Fruit fly (Drosophila melanogaster) whole organism, embryonic: ENCODE data around the gene Spn38F.

ENCODE experiments used
- Aef1 ChIP-seq: fragments of 200-800 bp; sonication (Bioruptor generic); IDR thresholded peaks from 3 replicates; pipeline ENCODE4 v1.3.6; 2022; ENCODE audit warnings: missing biosample characterization, missing genetic modification characterization
- B-H1 ChIP-seq: fragments of 200-800 bp; sonication (Bioruptor generic); IDR thresholded peaks from 3 replicates; pipeline ENCODE4 v1.3.6; 2022; ENCODE audit warnings: missing biosample characterization, missing genetic modification characterization
- Bdp1 ChIP-seq: fragments of 200-800 bp; sonication (Bioruptor generic); optimal IDR thresholded peaks from 3 replicates; lab custom pipeline; 2016; ENCODE audit warnings: missing biosample characterization, missing genetic modification characterization
- CG10979 ChIP-seq: fragments of 200-800 bp; sonication (Bioruptor generic); optimal IDR thresholded peaks from 2 replicates; lab custom pipeline; 2018; ENCODE audit warnings: missing biosample characterization, mild to moderate bottlenecking, missing genetic modification characterization, moderate library complexity
- CG11093 ChIP-seq: fragments of 200-800 bp; sonication (Bioruptor generic); IDR thresholded peaks from 3 replicates; pipeline ENCODE4 v1.3.6; 2022; ENCODE audit warnings: missing biosample characterization, missing genetic modification characterization
- CG12104 ChIP-seq: fragments of 200-800 bp; sonication (Bioruptor generic); optimal IDR thresholded peaks from 3 replicates; lab custom pipeline; 2016; ENCODE audit warnings: missing biosample characterization, missing genetic modification characterization
- CG1603 ChIP-seq: fragments of 200-800 bp; sonication (Bioruptor generic); optimal IDR thresholded peaks from 2 replicates; lab custom pipeline; 2019; ENCODE audit warnings: missing biosample characterization, mild to moderate bottlenecking, missing genetic modification characterization, moderate library complexity
- CG16813 ChIP-seq: fragments of 200-800 bp; sonication (Bioruptor generic); IDR thresholded peaks from 3 replicates; pipeline ENCODE4 v1.3.6; 2022; ENCODE audit warnings: missing biosample characterization, missing genetic modification characterization; ENCODE audit not compliant: partially characterized antibody
- CG16815 ChIP-seq: fragments of 200-800 bp; sonication (Bioruptor generic); optimal IDR thresholded peaks from 3 replicates; lab custom pipeline; 2017; ENCODE audit warnings: missing biosample characterization, mild to moderate bottlenecking, missing genetic modification characterization
- CG17361 ChIP-seq: fragments of 200-800 bp; sonication (Bioruptor generic); IDR thresholded peaks from 3 replicates; pipeline ENCODE4 v1.3.6; 2022; ENCODE audit warnings: missing biosample characterization, missing genetic modification characterization
- CG2129 ChIP-seq: fragments of 200-800 bp; sonication (Bioruptor generic); IDR thresholded peaks from 2 replicates; pipeline ENCODE4 v1.3.6; 2022; ENCODE audit warnings: missing biosample characterization, missing genetic modification characterization; ENCODE audit not compliant: partially characterized antibody
- CG2875 ChIP-seq: fragments of 200-800 bp; sonication (Bioruptor generic); optimal IDR thresholded peaks from 2 replicates; lab custom pipeline; 2017; ENCODE audit warnings: missing biosample characterization, mild to moderate bottlenecking, missing genetic modification characterization, missing genetic modification reagents
- CG2889 ChIP-seq: fragments of 200-800 bp; sonication (Bioruptor generic); IDR thresholded peaks from 3 replicates; pipeline ENCODE4 v1.3.6; 2022; ENCODE audit warnings: missing biosample characterization, missing genetic modification characterization
- CG43689 ChIP-seq: fragments of 200-800 bp; sonication (Bioruptor generic); IDR thresholded peaks from 2 replicates; pipeline ENCODE4 v1.3.6; 2022; ENCODE audit warnings: missing biosample characterization, missing genetic modification characterization
- CG6654 ChIP-seq: fragments of 200-800 bp; sonication (Bioruptor generic); optimal IDR thresholded peaks from 2 replicates; lab custom pipeline; 2017; ENCODE audit warnings: missing biosample characterization, mild to moderate bottlenecking, missing genetic modification characterization
- CG9609 ChIP-seq: fragments of 200-800 bp; sonication (Bioruptor generic); optimal IDR thresholded peaks from 3 replicates; lab custom pipeline; 2016; ENCODE audit warnings: missing biosample characterization, missing genetic modification characterization
- CG9932 ChIP-seq: fragments of 200-800 bp; sonication (Bioruptor generic); IDR thresholded peaks from 2 replicates; pipeline ENCODE4 v1.3.6; 2022; ENCODE audit warnings: missing biosample characterization, missing genetic modification characterization
- Dip2 ChIP-seq: fragments of 200-800 bp; sonication (Bioruptor generic); IDR thresholded peaks from 2 replicates; pipeline ENCODE4 v1.3.6; 2022; ENCODE audit warnings: missing biosample characterization, missing genetic modification characterization
- Fer3 ChIP-seq: fragments of 200-800 bp; sonication (Bioruptor generic); optimal IDR thresholded peaks from 2 replicates; lab custom pipeline; 2018; ENCODE audit warnings: missing biosample characterization, mild to moderate bottlenecking, missing genetic modification characterization, moderate library complexity
- GATAe ChIP-seq: fragments of 200-800 bp; sonication (Bioruptor generic); conservative IDR thresholded peaks from 2 replicates; pipeline ENCODE4 v1.3.6; 2022; ENCODE audit warnings: missing biosample characterization, missing genetic modification characterization
- Gsc ChIP-seq: fragments of 200-800 bp; sonication (Bioruptor generic); IDR thresholded peaks from 2 replicates; pipeline ENCODE4 v1.3.6; 2022; ENCODE audit warnings: missing biosample characterization, missing genetic modification characterization
- H2.0 ChIP-seq: fragments of 200-800 bp; sonication (Bioruptor generic); IDR thresholded peaks from 2 replicates; pipeline ENCODE4 v1.3.6; 2022; ENCODE audit warnings: missing biosample characterization, missing genetic modification characterization
- HLH4C ChIP-seq: fragments of 200-800 bp; sonication (Bioruptor generic); IDR thresholded peaks from 3 replicates; pipeline ENCODE4 v1.3.6; 2022; ENCODE audit warnings: missing biosample characterization, missing genetic modification characterization; ENCODE audit not compliant: partially characterized antibody
- Hand ChIP-seq: fragments of 200-800 bp; sonication (Bioruptor generic); optimal IDR thresholded peaks from 2 replicates; lab custom pipeline; 2017; ENCODE audit warnings: mild to moderate bottlenecking, missing biosample characterization, missing genetic modification reagents, missing genetic modification characterization
- Kr ChIP-seq: fragments of 200-800 bp; sonication (Bioruptor generic); optimal IDR thresholded peaks from 2 replicates; lab custom pipeline; 2017; ENCODE audit warnings: missing biosample characterization, mild to moderate bottlenecking, missing genetic modification characterization
- MBD-R2 ChIP-seq: fragments of 200-800 bp; sonication (Bioruptor generic); IDR thresholded peaks from 2 replicates; pipeline ENCODE4 v1.3.6; 2022; ENCODE audit warnings: missing biosample characterization, missing genetic modification characterization
- TFAM ChIP-seq: fragments of 200-800 bp; sonication (Bioruptor generic); optimal IDR thresholded peaks from 2 replicates; lab custom pipeline; 2017; ENCODE audit warnings: missing biosample characterization, missing genetic modification characterization, inconsistent platforms
- ci ChIP-seq: fragments of 200-800 bp; sonication (Bioruptor generic); IDR thresholded peaks from 3 replicates; pipeline ENCODE4 v1.3.6; 2022; ENCODE audit warnings: missing biosample characterization, missing genetic modification characterization
- disco-r ChIP-seq: fragments of 200-800 bp; sonication (Bioruptor generic); optimal IDR thresholded peaks from 2 replicates; lab custom pipeline; 2016; ENCODE audit warnings: missing biosample characterization, missing genetic modification characterization
- dmrt99B ChIP-seq: fragments of 200-800 bp; sonication (Bioruptor generic); optimal IDR thresholded peaks from 2 replicates; lab custom pipeline; 2018; ENCODE audit warnings: missing biosample characterization, mild to moderate bottlenecking, missing genetic modification characterization, moderate library complexity
- exex ChIP-seq: fragments of 200-800 bp; sonication (Bioruptor generic); optimal IDR thresholded peaks from 4 replicates; lab custom pipeline; 2018; ENCODE audit warnings: missing biosample characterization, mild to moderate bottlenecking, missing genetic modification characterization, moderate library complexity
- ftz-f1 ChIP-seq: fragments of 200-800 bp; sonication (Bioruptor generic); optimal IDR thresholded peaks from 2 replicates; lab custom pipeline; 2016; ENCODE audit warnings: missing biosample characterization, missing genetic modification characterization
- fu2 ChIP-seq: fragments of 200-800 bp; sonication (Bioruptor generic); optimal IDR thresholded peaks from 2 replicates; lab custom pipeline; 2016; ENCODE audit warnings: missing biosample characterization, missing genetic modification characterization
- gcm2 ChIP-seq: fragments of 200-800 bp; sonication (Bioruptor generic); optimal IDR thresholded peaks from 2 replicates; lab custom pipeline; 2016; ENCODE audit warnings: missing biosample characterization, missing genetic modification characterization
- grau ChIP-seq: fragments of 200-800 bp; optimal IDR thresholded peaks from 3 replicates; lab custom pipeline; 2019; ENCODE audit warnings: missing biosample characterization, mild to moderate bottlenecking, missing genetic modification characterization, moderate library complexity
- hb ChIP-seq: fragments of 200-800 bp; sonication (Bioruptor generic); IDR thresholded peaks from 3 replicates; pipeline ENCODE4 v1.3.6; 2022; ENCODE audit warnings: missing biosample characterization, missing genetic modification characterization; ENCODE audit not compliant: partially characterized antibody
- jing ChIP-seq: fragments of 200-800 bp; sonication (Bioruptor generic); optimal IDR thresholded peaks from 2 replicates; lab custom pipeline; 2018; ENCODE audit warnings: missing biosample characterization, mild to moderate bottlenecking, missing genetic modification characterization
- lola ChIP-seq, 3 experiments: fragments of >200 bp in 2 of 3; fragments of 200-800 bp in 1 of 3; sonication (Bioruptor generic) in 1 of 3; optimal IDR thresholded peaks; 2 replicates each; lab custom pipeline; 2017 to 2019; ENCODE audit warnings: missing biosample characterization in 3 of 3, missing genetic modification characterization in 3 of 3, mild to moderate bottlenecking in 1 of 3, moderate library complexity in 1 of 3
- luna ChIP-seq: fragments of 200-800 bp; sonication (Bioruptor generic); optimal IDR thresholded peaks from 2 replicates; lab custom pipeline; 2016; ENCODE audit warnings: missing biosample characterization, missing genetic modification characterization
- nerfin-1 ChIP-seq: fragments of 200-800 bp; sonication (Bioruptor generic); optimal IDR thresholded peaks from 3 replicates; lab custom pipeline; 2019; ENCODE audit warnings: missing biosample characterization, mild to moderate bottlenecking, missing genetic modification characterization, moderate library complexity
- oc ChIP-seq: fragments of 200-800 bp; sonication (Bioruptor generic); optimal IDR thresholded peaks from 2 replicates; lab custom pipeline; 2018; ENCODE audit warnings: missing biosample characterization, mild to moderate bottlenecking, missing genetic modification characterization, moderate library complexity
- pfk ChIP-seq: fragments of 200-800 bp; sonication (Bioruptor generic); optimal IDR thresholded peaks from 2 replicates; lab custom pipeline; 2018; ENCODE audit warnings: missing biosample characterization, mild to moderate bottlenecking, missing genetic modification characterization, moderate library complexity
- phol ChIP-seq: fragments of 200-800 bp; sonication (Bioruptor generic); optimal IDR thresholded peaks from 3 replicates; lab custom pipeline; 2018; ENCODE audit warnings: missing biosample characterization, mild to moderate bottlenecking, missing genetic modification characterization, moderate library complexity
- pita ChIP-seq: fragments of 200-800 bp; sonication (Bioruptor generic); optimal IDR thresholded peaks from 2 replicates; lab custom pipeline; 2017; ENCODE audit warnings: missing biosample characterization, mild to moderate bottlenecking, missing genetic modification characterization
- repo ChIP-seq: fragments of 200-800 bp; sonication (Bioruptor generic); optimal IDR thresholded peaks from 2 replicates; lab custom pipeline; 2016; ENCODE audit warnings: missing biosample characterization, missing genetic modification characterization
- rib ChIP-seq: fragments of 200-800 bp; sonication (Bioruptor generic); IDR thresholded peaks from 2 replicates; pipeline ENCODE4 v1.3.6; 2022; ENCODE audit warnings: missing biosample characterization, missing genetic modification characterization
- sima ChIP-seq: fragments of 200-800 bp; sonication (Bioruptor generic); optimal IDR thresholded peaks from 2 replicates; lab custom pipeline; 2016; ENCODE audit warnings: missing biosample characterization, missing genetic modification characterization
- slp2 ChIP-seq: fragments of 200-800 bp; sonication (Bioruptor generic); optimal IDR thresholded peaks from 2 replicates; lab custom pipeline; 2016; ENCODE audit warnings: missing biosample characterization, missing genetic modification characterization
- trh ChIP-seq: fragments of 200-800 bp; sonication (Bioruptor generic); optimal IDR thresholded peaks from 2 replicates; lab custom pipeline; 2016; ENCODE audit warnings: missing biosample characterization, missing genetic modification characterization
- unpg ChIP-seq: fragments of 200-800 bp; sonication (Bioruptor generic); optimal IDR thresholded peaks from 3 replicates; lab custom pipeline; 2018; ENCODE audit warnings: missing biosample characterization, mild to moderate bottlenecking, missing genetic modification characterization, moderate library complexity
- vvl ChIP-seq: fragments of 200-800 bp; sonication (Bioruptor generic); IDR thresholded peaks from 2 replicates; pipeline ENCODE4 v1.3.6; 2022; ENCODE audit warnings: missing biosample characterization, missing genetic modification characterization

Spn38F gene

DNA sequence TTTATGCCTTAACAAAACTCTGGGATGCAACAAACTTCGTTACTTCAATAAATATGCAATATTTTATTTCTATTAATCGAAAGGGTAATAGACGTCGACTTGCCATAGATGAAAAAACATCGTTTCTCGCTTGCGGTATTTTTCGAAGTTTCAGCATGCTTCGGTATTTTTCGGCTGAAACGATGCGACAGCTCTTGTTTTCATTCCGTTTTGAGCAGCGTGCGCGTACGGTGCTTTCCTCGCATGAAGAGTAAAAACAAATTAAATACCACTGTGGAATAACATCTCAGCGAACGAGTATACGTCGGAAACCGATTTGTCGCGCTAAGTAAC, 40.3 kb downstream of the Spn38F start, which contains the start of gene CG9328 (continued):
- no peak for TF ChIP-seq disco-r (GFP tag; lab: Kevin White, UChicago)
- no peak; the same call in 1 of the 2 replicates for TF ChIP-seq CG9932
- no peak for TF ChIP-seq CG12104 (GFP tag; lab: Kevin White, UChicago)
- TF ChIP-seq nerfin-1 (tag; lab: Kevin White, UChicago), result peak; percentile 69
- peak; percentile 36 for TF ChIP-seq Kr (GFP tag; lab: Kevin White, UChicago)
- no peak for TF ChIP-seq jing
- peak; percentile 54; the same call in 1 of the 2 replicates for TF ChIP-seq vvl
- TF ChIP-seq exex (tag; lab: Kevin White, UChicago), result peak; percentile 37
- TF ChIP-seq gcm2 (GFP tag; lab: Kevin White, UChicago), result no peak
- no peak; the same call in 2 of the 3 replicates for TF ChIP-seq B-H1
- no peak for TF ChIP-seq trh (GFP tag; lab: Kevin White, UChicago)
- TF ChIP-seq oc (tag; lab: Kevin White, UChicago), result peak; percentile 72
- peak; percentile 53 for TF ChIP-seq ftz-f1 (GFP tag; lab: Kevin White, UChicago)
- TF ChIP-seq CG17361 (GFP tag; lab: Robert Waterston, UW), result no peak
- TF ChIP-seq grau (tag; lab: Kevin White, UChicago), result peak; percentile 45
- peak; percentile 43 for TF ChIP-seq repo (GFP tag; lab: Kevin White, UChicago)
- no peak for TF ChIP-seq TFAM (GFP tag; lab: Kevin White, UChicago)
- TF ChIP-seq CG2129 (GFP tag; lab: Robert Waterston, UW), result no peak
- no peak for TF ChIP-seq phol (tag; lab: Kevin White, UChicago)
- TF ChIP-seq slp2, result peak; percentile 62
- TF ChIP-seq CG1603 (tag; lab: Kevin White, UChicago), result peak; percentile 55
- TF ChIP-seq Hand (GFP tag; lab: Kevin White, UChicago), result no peak
- peak; percentile 46 for TF ChIP-seq unpg (GFP tag; lab: Kevin White, UChicago)
- no peak for TF ChIP-seq fu2 (GFP tag; lab: Kevin White, UChicago)
- TF ChIP-seq CG16815 (GFP tag; lab: Kevin White, UChicago), result no peak
- no peak for TF ChIP-seq Aef1
- no peak for TF ChIP-seq CG6654 (GFP tag; lab: Kevin White, UChicago)
- peak; percentile 47 for TF ChIP-seq CG2875 (GFP tag; lab: Kevin White, UChicago)
- no peak; the same call in 2 of the 3 replicates for TF ChIP-seq CG16813
- no peak for TF ChIP-seq CG9609
- TF ChIP-seq H2.0 (GFP tag; lab: Robert Waterston, UW), result no peak
- peak; percentile 38 for TF ChIP-seq CG10979 (tag; lab: Kevin White, UChicago)
- TF ChIP-seq hb (GFP tag; lab: Robert Waterston, UW), result no peak
- no peak for TF ChIP-seq lola (GFP tag; optimal IDR thresholded peaks at IDR 0.05; lab: Kevin White, UChicago)
- no peak for TF ChIP-seq sima (GFP tag; lab: Kevin White, UChicago)
- TF ChIP-seq CG11093 (GFP tag; lab: Robert Waterston, UW), result no peak
- TF ChIP-seq luna, result no peak
- TF ChIP-seq pita (GFP tag; lab: Kevin White, UChicago), result peak; percentile 44
- TF ChIP-seq Gsc (GFP tag; lab: Robert Waterston, UW), result no peak
- peak; percentile 32 for TF ChIP-seq Fer3 (tag; lab: Kevin White, UChicago)
- peak; percentile 83; the same call in 2 of the 3 replicates for TF ChIP-seq ci (GFP tag; lab: Robert Waterston, UW)
- no peak for TF ChIP-seq GATAe (GFP tag; lab: Robert Waterston, UW)
- no peak for TF ChIP-seq CG43689 (GFP tag; lab: Robert Waterston, UW)
- TF ChIP-seq rib (GFP tag; lab: Robert Waterston, UW), result peak; percentile 62; the same call in 1 of the 2 replicates
- no peak; the same call in 1 of the 2 replicates for TF ChIP-seq MBD-R2
- TF ChIP-seq dmrt99B (tag; lab: Kevin White, UChicago), result peak; percentile 45
- peak; percentile 30 for TF ChIP-seq pfk (GFP tag; lab: Kevin White, UChicago)
- no peak for TF ChIP-seq CG2889 (GFP tag; lab: Robert Waterston, UW)
- TF ChIP-seq Dip2 (GFP tag; lab: Robert Waterston, UW), result no peak
- peak; percentile 44; the same call in 1 of the 3 replicates for TF ChIP-seq HLH4C (GFP tag; lab: Robert Waterston, UW)
- TF ChIP-seq Bdp1 (GFP tag; lab: Kevin White, UChicago), result no peak
